Fruit fly (Drosophila melanogaster) whole organism, pupa: Measurements from ENCODE around the gene Cpr78Ca.

Experiments
- CG13204 ChIP-seq: fragments of 200-800 bp; sonication (Bioruptor generic); optimal IDR thresholded peaks from 2 replicates; lab custom pipeline; 2018; ENCODE audit warnings: missing biosample characterization, mild to moderate bottlenecking, missing genetic modification characterization, moderate library complexity
- CG14655 ChIP-seq: fragments of 200-800 bp; sonication (Bioruptor generic); optimal IDR thresholded peaks from 3 replicates; lab custom pipeline; 2017; ENCODE audit warnings: mild to moderate bottlenecking, missing biosample characterization, missing genetic modification reagents, missing genetic modification characterization
- CG15710 ChIP-seq: fragments of 200-800 bp; sonication (Bioruptor generic); optimal IDR thresholded peaks from 2 replicates; lab custom pipeline; 2018; ENCODE audit warnings: missing biosample characterization, mild to moderate bottlenecking, missing genetic modification characterization, moderate library complexity
- CG17806 ChIP-seq: fragments of 200-800 bp; sonication (Bioruptor generic); optimal IDR thresholded peaks from 2 replicates; lab custom pipeline; 2018; ENCODE audit warnings: missing biosample characterization, mild to moderate bottlenecking, missing genetic modification characterization, moderate library complexity
- CG34367 ChIP-seq: fragments of 200-800 bp; sonication (Bioruptor generic); optimal IDR thresholded peaks from 2 replicates; lab custom pipeline; 2018; ENCODE audit warnings: missing biosample characterization, mild to moderate bottlenecking, missing genetic modification characterization
- CG8301 ChIP-seq: fragments of 200-800 bp; sonication (Bioruptor generic); optimal IDR thresholded peaks from 2 replicates; lab custom pipeline; 2018; ENCODE audit warnings: missing biosample characterization, mild to moderate bottlenecking, missing genetic modification characterization
- Pif1A ChIP-seq: fragments of 200-800 bp; sonication (Bioruptor generic); optimal IDR thresholded peaks from 3 replicates; lab custom pipeline; 2016; ENCODE audit warnings: missing biosample characterization, missing genetic modification characterization
- Pif1B ChIP-seq: fragments of 200-800 bp; sonication (Bioruptor generic); optimal IDR thresholded peaks from 3 replicates; lab custom pipeline; 2016; ENCODE audit warnings: missing biosample characterization, missing genetic modification characterization
- Snoo ChIP-seq: fragments of 200-800 bp; sonication (Bioruptor generic); optimal IDR thresholded peaks from 3 replicates; lab custom pipeline; 2017; ENCODE audit warnings: missing biosample characterization, mild to moderate bottlenecking, missing genetic modification characterization, inconsistent platforms
- fd96Ca ChIP-seq: fragments of 200-800 bp; sonication (Bioruptor generic); IDR thresholded peaks from 3 replicates; pipeline ENCODE4 v1.3.6; 2022; ENCODE audit warnings: missing biosample characterization, missing genetic modification characterization
- gl ChIP-seq: fragments of 200-800 bp; sonication (Bioruptor generic); optimal IDR thresholded peaks from 2 replicates; lab custom pipeline; 2018; ENCODE audit warnings: missing biosample characterization, mild to moderate bottlenecking, missing genetic modification characterization

- TF ChIP-seq CG14655 (GFP tag; lab: Kevin White, UChicago) = no peak
- no peak for TF ChIP-seq CG8301 (tag; lab: Kevin White, UChicago)
- TF ChIP-seq gl (tag; lab: Kevin White, UChicago) = no peak
- no peak for TF ChIP-seq CG13204 (GFP tag; lab: Kevin White, UChicago)
- TF ChIP-seq Snoo = no peak
- TF ChIP-seq Pif1B (GFP tag; lab: Kevin White, UChicago) = no peak
- no peak for TF ChIP-seq CG34367 (tag; lab: Kevin White, UChicago)
- no peak for TF ChIP-seq fd96Ca
- TF ChIP-seq CG15710 (tag; lab: Kevin White, UChicago) = no peak
- TF ChIP-seq CG17806 (tag; lab: Kevin White, UChicago) = no peak
- no peak for TF ChIP-seq Pif1A (GFP tag; lab: Kevin White, UChicago)
Measured at dm6 chr3L:21280996-21281691, 11.5 kb downstream of the Cpr78Ca start, which contains the start of gene ppl.
